Fruit fly (Drosophila melanogaster) whole organism, embryonic: Measurements from ENCODE around the gene loqs.

Source experiments
- ATbp ChIP-seq: fragments of 200-800 bp; sonication (Bioruptor generic); optimal IDR thresholded peaks from 2 replicates; lab custom pipeline; 2017; ENCODE audit warnings: missing biosample characterization, mild to moderate bottlenecking, missing genetic modification characterization, missing genetic modification reagents
- CG1233 ChIP-seq: fragments of 200-800 bp; sonication (Bioruptor generic); optimal IDR thresholded peaks from 4 replicates; lab custom pipeline; 2018; ENCODE audit warnings: missing biosample characterization, mild to moderate bottlenecking, missing genetic modification characterization
- CG14710 ChIP-seq: fragments of 200-800 bp; sonication (Bioruptor generic); optimal IDR thresholded peaks from 3 replicates; lab custom pipeline; 2019; ENCODE audit warnings: missing biosample characterization, mild to moderate bottlenecking, missing genetic modification characterization, moderate library complexity
- CG17328 ChIP-seq: fragments of 200-800 bp; sonication (Bioruptor generic); IDR thresholded peaks from 2 replicates; pipeline ENCODE4 v1.3.6; 2022; ENCODE audit warnings: missing biosample characterization, missing genetic modification characterization
- CG2199 ChIP-seq: fragments of 200-800 bp; sonication (Bioruptor generic); IDR thresholded peaks from 3 replicates; pipeline ENCODE4 v1.3.6; 2022; ENCODE audit warnings: missing biosample characterization, missing genetic modification characterization
- CG3726 ChIP-seq: fragments of 200-800 bp; sonication (Bioruptor generic); IDR thresholded peaks from 3 replicates; pipeline ENCODE4, ENCODE4 v1.3.6; 2022; ENCODE audit warnings: missing biosample characterization, missing genetic modification characterization
- CG4820 ChIP-seq: fragments of 200-800 bp; sonication (Bioruptor generic); optimal IDR thresholded peaks from 3 replicates; lab custom pipeline; 2016; ENCODE audit warnings: missing biosample characterization, missing genetic modification characterization
- CG5953 ChIP-seq: fragments of 200-800 bp; sonication (Bioruptor generic); IDR thresholded peaks from 2 replicates; pipeline ENCODE4 v1.3.6; 2022; ENCODE audit warnings: missing biosample characterization, missing genetic modification characterization
- CG7839 ChIP-seq: fragments of 200-800 bp; sonication (Bioruptor generic); optimal IDR thresholded peaks from 3 replicates; lab custom pipeline; 2018; ENCODE audit warnings: missing biosample characterization, mild to moderate bottlenecking, missing genetic modification characterization, moderate library complexity
- CkIIα-i1 ChIP-seq: fragments of 200-800 bp; sonication (Bioruptor generic); IDR thresholded peaks from 2 replicates; pipeline ENCODE4 v1.3.6; 2022; ENCODE audit warnings: missing biosample characterization, missing genetic modification characterization
- D ChIP-seq, 2 experiments: fragments of 200-800 bp in 1 of 2; fragments of >200 bp in 1 of 2; sonication (Bioruptor generic) in 1 of 2; optimal IDR thresholded peaks; 2 replicates in 1 of 2; 3 replicates in 1 of 2; lab custom pipeline; 2017; ENCODE audit warnings: mild to moderate bottlenecking in 1 of 2, missing biosample characterization in 1 of 2, missing genetic modification characterization in 1 of 2, missing genetic modification reagents in 1 of 2
- Dfd ChIP-seq, 2 experiments: fragments of >200 bp; optimal IDR thresholded peaks; 2 replicates each; lab custom pipeline; 2017; ENCODE audit warnings: missing biosample characterization in 2 of 2, missing genetic modification characterization in 2 of 2
- Dip3 ChIP-seq: fragments of 200-800 bp; sonication (Bioruptor generic); optimal IDR thresholded peaks from 3 replicates; lab custom pipeline; 2016; ENCODE audit warnings: missing biosample characterization, missing genetic modification characterization
- Dll ChIP-seq: fragments of 200-800 bp; sonication (Bioruptor generic); IDR thresholded peaks from 4 replicates; pipeline ENCODE4 v1.3.6; 2022; ENCODE audit warnings: missing biosample characterization, missing genetic modification characterization; ENCODE audit not compliant: partially characterized antibody
- Doc2 ChIP-seq: fragments of 200-800 bp; sonication (Bioruptor generic); IDR thresholded peaks from 2 replicates; pipeline ENCODE4 v1.3.6; 2022; ENCODE audit warnings: missing biosample characterization, missing genetic modification characterization
- Ets97D ChIP-seq: fragments of 200-800 bp; sonication (Bioruptor generic); optimal IDR thresholded peaks from 3 replicates; lab custom pipeline; 2016; ENCODE audit warnings: missing biosample characterization, missing genetic modification characterization
- Hmx ChIP-seq: fragments of 200-800 bp; sonication (Bioruptor generic); optimal IDR thresholded peaks from 2 replicates; lab custom pipeline; 2016; ENCODE audit warnings: missing biosample characterization, missing genetic modification characterization
- Jarid2 ChIP-seq: fragments of 200-800 bp; sonication (Bioruptor generic); optimal IDR thresholded peaks from 3 replicates; lab custom pipeline; 2017; ENCODE audit warnings: mild to moderate bottlenecking, missing biosample characterization, missing genetic modification reagents, missing genetic modification characterization
- Nf-YA ChIP-seq: fragments of 200-800 bp; sonication (Bioruptor generic); IDR thresholded peaks from 2 replicates; pipeline ENCODE4 v1.3.6; 2022; ENCODE audit warnings: missing biosample characterization, missing genetic modification characterization
- Opbp ChIP-seq: fragments of 200-800 bp; sonication (Bioruptor generic); IDR thresholded peaks from 3 replicates; pipeline ENCODE4 v1.3.6; 2022; ENCODE audit warnings: missing biosample characterization, missing genetic modification characterization; ENCODE audit not compliant: partially characterized antibody
- Sox100B ChIP-seq: fragments of 200-800 bp; sonication (Bioruptor generic); optimal IDR thresholded peaks from 3 replicates; lab custom pipeline; 2018; ENCODE audit warnings: missing biosample characterization, mild to moderate bottlenecking, missing genetic modification characterization
- Sry-β ChIP-seq: fragments of 200-800 bp; sonication (Bioruptor generic); optimal IDR thresholded peaks from 2 replicates; lab custom pipeline; 2018; ENCODE audit warnings: missing biosample characterization, mild to moderate bottlenecking, missing genetic modification characterization, moderate library complexity
- Stat92E ChIP-seq, 3 experiments: fragments of >200 bp in 2 of 3; fragments of 200-800 bp in 1 of 3; sonication (Bioruptor generic) in 1 of 3; optimal IDR thresholded peaks; 2 replicates each; lab custom pipeline; 2017 to 2019; ENCODE audit warnings: missing biosample characterization in 3 of 3, missing genetic modification characterization in 3 of 3, mild to moderate bottlenecking in 1 of 3, moderate library complexity in 1 of 3
- TFAM ChIP-seq: fragments of 200-800 bp; sonication (Bioruptor generic); optimal IDR thresholded peaks from 2 replicates; lab custom pipeline; 2017; ENCODE audit warnings: missing biosample characterization, missing genetic modification characterization, inconsistent platforms
- Tbp ChIP-seq: fragments of >200 bp; optimal IDR thresholded peaks from 2 replicates; lab custom pipeline; 2018; ENCODE audit warnings: missing biosample characterization, missing genetic modification characterization
- Vsx1 ChIP-seq: fragments of 200-800 bp; sonication (Bioruptor generic); optimal IDR thresholded peaks from 2 replicates; lab custom pipeline; 2017; ENCODE audit warnings: missing biosample characterization, mild to moderate bottlenecking, missing genetic modification characterization, missing genetic modification reagents
- amos ChIP-seq: fragments of 200-800 bp; sonication (Bioruptor generic); IDR thresholded peaks from 2 replicates; pipeline ENCODE4 v1.3.6; 2022; ENCODE audit warnings: missing biosample characterization, missing genetic modification characterization; ENCODE audit not compliant: partially characterized antibody
- ara ChIP-seq: fragments of 200-800 bp; sonication (Bioruptor generic); IDR thresholded peaks from 2 replicates; pipeline ENCODE4 v1.3.6; 2022; ENCODE audit warnings: missing biosample characterization, missing genetic modification characterization
- bowl ChIP-seq: fragments of 200-800 bp; sonication (Bioruptor generic); IDR thresholded peaks from 2 replicates; pipeline ENCODE4 v1.3.6; 2022; ENCODE audit warnings: missing biosample characterization, missing genetic modification characterization
- cato ChIP-seq: fragments of 200-800 bp; sonication (Bioruptor generic); optimal IDR thresholded peaks from 2 replicates; lab custom pipeline; 2016; ENCODE audit warnings: missing biosample characterization, missing genetic modification characterization, borderline replicate concordance
- crp ChIP-seq, 2 experiments: fragments of 200-800 bp; sonication (Bioruptor generic); optimal IDR thresholded peaks; 2 replicates in 1 of 2; 3 replicates in 1 of 2; lab custom pipeline; 2017; ENCODE audit warnings: missing biosample characterization in 2 of 2, missing genetic modification characterization in 2 of 2, mild to moderate bottlenecking in 1 of 2, moderate library complexity in 1 of 2
- cwo ChIP-seq: fragments of 200-800 bp; sonication (Bioruptor generic); optimal IDR thresholded peaks from 3 replicates; lab custom pipeline; 2017; ENCODE audit warnings: missing biosample characterization, missing genetic modification characterization, mild to moderate bottlenecking, moderate library complexity, missing genetic modification reagents
- fd96Cb ChIP-seq: fragments of 200-800 bp; sonication (Bioruptor generic); optimal IDR thresholded peaks from 2 replicates; lab custom pipeline; 2018; ENCODE audit warnings: missing biosample characterization, mild to moderate bottlenecking, missing genetic modification characterization, moderate library complexity
- ham ChIP-seq: fragments of 200-800 bp; sonication (Bioruptor generic); IDR thresholded peaks from 2 replicates; pipeline ENCODE4 v1.3.6; 2022; ENCODE audit warnings: missing biosample characterization, missing genetic modification characterization
- lab ChIP-seq: fragments of 200-800 bp; sonication (Bioruptor generic); optimal IDR thresholded peaks from 3 replicates; lab custom pipeline; 2017; ENCODE audit warnings: missing biosample characterization, missing genetic modification characterization, mild to moderate bottlenecking, moderate library complexity, missing genetic modification reagents
- lilli ChIP-seq: fragments of 200-800 bp; sonication (Bioruptor generic); optimal IDR thresholded peaks from 3 replicates; lab custom pipeline; 2016; ENCODE audit warnings: missing biosample characterization, missing genetic modification characterization
- lmd ChIP-seq: fragments of 200-800 bp; sonication (Bioruptor generic); IDR thresholded peaks from 2 replicates; pipeline ENCODE4 v1.3.6; 2022; ENCODE audit warnings: missing biosample characterization, missing genetic modification characterization
- nerfin-2 ChIP-seq: fragments of 200-800 bp; sonication (Bioruptor generic); IDR thresholded peaks from 2 replicates; pipeline ENCODE4 v1.3.6; 2022; ENCODE audit warnings: missing biosample characterization, missing genetic modification characterization; ENCODE audit not compliant: partially characterized antibody
- pb ChIP-seq: fragments of 200-800 bp; sonication (Bioruptor generic); optimal IDR thresholded peaks from 3 replicates; lab custom pipeline; 2016; ENCODE audit warnings: missing biosample characterization, missing genetic modification characterization
- prd ChIP-seq, 3 experiments: fragments of >200 bp in 2 of 3; fragments of 200-800 bp in 1 of 3; sonication (Bioruptor generic) in 1 of 3; optimal IDR thresholded peaks in 2 of 3; IDR thresholded peaks in 1 of 3; 2 replicates in 2 of 3; 3 replicates in 1 of 3; pipeline versions ENCODE4 v1.3.6 to Lab custom; 2017 to 2022; ENCODE audit warnings: missing biosample characterization in 1 of 3, missing genetic modification characterization in 1 of 3
- pum ChIP-seq: fragments of 200-800 bp; sonication (Bioruptor generic); optimal IDR thresholded peaks from 2 replicates; lab custom pipeline; 2016; ENCODE audit warnings: missing biosample characterization, missing genetic modification characterization
- run ChIP-seq: fragments of 200-800 bp; sonication (Bioruptor generic); optimal IDR thresholded peaks from 3 replicates; lab custom pipeline; 2018; ENCODE audit warnings: missing biosample characterization, mild to moderate bottlenecking, missing genetic modification characterization
- slp2 ChIP-seq: fragments of 200-800 bp; sonication (Bioruptor generic); optimal IDR thresholded peaks from 2 replicates; lab custom pipeline; 2016; ENCODE audit warnings: missing biosample characterization, missing genetic modification characterization
- tgo ChIP-seq: fragments of 200-800 bp; sonication (Bioruptor generic); IDR thresholded peaks from 3 replicates; pipeline ENCODE4 v1.3.6; 2022; ENCODE audit warnings: missing biosample characterization, missing genetic modification characterization
- tna ChIP-seq: fragments of 200-800 bp; sonication (Bioruptor generic); IDR thresholded peaks from 2 replicates; pipeline ENCODE4 v1.3.6; 2022; ENCODE audit warnings: missing biosample characterization, missing genetic modification characterization; ENCODE audit not compliant: partially characterized antibody
- z ChIP-seq: fragments of 200-800 bp; sonication (Bioruptor generic); IDR thresholded peaks from 3 replicates; pipeline ENCODE4 v1.3.6; 2022; ENCODE audit warnings: missing biosample characterization, missing genetic modification characterization

Gene loqs

dm6 chr2L:13373435-13374242, 8.8 kb upstream of the loqs start, which contains the start of the genes Bdp1 and CG6565 (continued):
- peak; percentile 75 for TF ChIP-seq TFAM
- TF ChIP-seq pb (GFP tag; lab: Kevin White, UChicago): peak; percentile 97
- TF ChIP-seq CG1233: peak; percentile 96
- peak; percentile 92 for TF ChIP-seq ara (GFP tag; lab: Robert Waterston, UW)
- peak; percentile 93 for TF ChIP-seq Hmx (GFP tag; lab: Kevin White, UChicago)
- TF ChIP-seq lab (GFP tag; lab: Kevin White, UChicago): peak; percentile 97
- TF ChIP-seq fd96Cb (tag; lab: Kevin White, UChicago): peak; percentile 97
- 0 out of 3 replicates have a peak, but pooled peaks have one; percentile 34 for TF ChIP-seq z (GFP tag; lab: Robert Waterston, UW)
- peak; percentile 88 for TF ChIP-seq Sry-β (GFP tag; lab: Kevin White, UChicago)
- TF ChIP-seq cato (GFP tag; lab: Kevin White, UChicago): peak; percentile 98
- peak; percentile 68; the same call in 1 of the 2 replicates for TF ChIP-seq bowl (GFP tag; lab: Robert Waterston, UW)
- no peak for TF ChIP-seq prd (optimal IDR thresholded peaks at IDR 0.05; lab: Kevin White, UChicago)
- TF ChIP-seq prd (GFP tag; IDR thresholded peaks at IDR 0.05; lab: Robert Waterston, UW): peak; percentile 98
- no peak for TF ChIP-seq Dfd (GFP tag; optimal IDR thresholded peaks at IDR 0.05; lab: Kevin White, UChicago)
- TF ChIP-seq Dip3 (GFP tag; lab: Kevin White, UChicago): peak; percentile 99
- TF ChIP-seq Sox100B (GFP tag; lab: Kevin White, UChicago): peak; percentile 98
- peak; percentile 76; the same call in 1 of the 2 replicates for TF ChIP-seq CG5953
- TF ChIP-seq cwo (GFP tag; lab: Kevin White, UChicago): peak; percentile 92
- 0 out of 2 replicates have a peak, but pooled peaks have one; percentile 10 for TF ChIP-seq amos
- TF ChIP-seq ATbp (GFP tag; lab: Kevin White, UChicago): peak; percentile 91
- peak; percentile 99 for TF ChIP-seq lilli (GFP tag; lab: Kevin White, UChicago)
- TF ChIP-seq Doc2 (GFP tag; lab: Robert Waterston, UW): peak; percentile 91
- no peak for TF ChIP-seq Opbp (GFP tag; lab: Robert Waterston, UW)
- TF ChIP-seq Tbp: no peak
- TF ChIP-seq tgo (GFP tag; lab: Robert Waterston, UW): peak; percentile 97
- peak; percentile 97 for TF ChIP-seq CG7839 (tag; lab: Kevin White, UChicago)
- peak; percentile 99 for TF ChIP-seq slp2 (GFP tag; lab: Kevin White, UChicago)
- TF ChIP-seq D (optimal IDR thresholded peaks at IDR 0.05; lab: Kevin White, UChicago): no peak
- peak; percentile 96 for TF ChIP-seq D (GFP tag; optimal IDR thresholded peaks at IDR 0.05; lab: Kevin White, UChicago)
- peak; percentile 95 for TF ChIP-seq Ets97D (GFP tag; lab: Kevin White, UChicago)
- TF ChIP-seq Dll (GFP tag; lab: Robert Waterston, UW): 0 out of 4 replicates have a peak, but pooled peaks have one; percentile 29
- peak; percentile 87 for TF ChIP-seq Vsx1 (GFP tag; lab: Kevin White, UChicago)
- TF ChIP-seq crp (GFP tag; optimal IDR thresholded peaks at IDR 0.05; lab: Kevin White, UChicago): peak; percentile 8 to 76
- TF ChIP-seq CG2199: peak; percentile 73; the same call in 1 of the 3 replicates
- no peak for TF ChIP-seq tna (GFP tag; lab: Robert Waterston, UW)
- no peak for TF ChIP-seq nerfin-2 (GFP tag; lab: Robert Waterston, UW)
- TF ChIP-seq lmd (GFP tag; lab: Robert Waterston, UW): peak; percentile 98
- peak; percentile 80 for TF ChIP-seq Nf-YA (GFP tag; lab: Robert Waterston, UW)
- TF ChIP-seq CG4820 (GFP tag; lab: Kevin White, UChicago): peak; percentile 97
- TF ChIP-seq ham (GFP tag; lab: Robert Waterston, UW): peak; percentile 81
- peak; percentile 90 for TF ChIP-seq CG17328 (GFP tag; lab: Robert Waterston, UW)
- TF ChIP-seq Stat92E (GFP tag; optimal IDR thresholded peaks at IDR 0.05; lab: Kevin White, UChicago): peak in 1 of 3 experiments; percentile 55
- TF ChIP-seq CkIIα-i1 (GFP tag; lab: Robert Waterston, UW): peak; percentile 67; the same call in 1 of the 2 replicates
- no peak for TF ChIP-seq Jarid2 (GFP tag; lab: Kevin White, UChicago)
- TF ChIP-seq run (tag; lab: Kevin White, UChicago): peak; percentile 82
- TF ChIP-seq CG14710 (tag; lab: Kevin White, UChicago): peak; percentile 98
- TF ChIP-seq CG3726: peak; percentile 89; the same call in 2 of the 3 replicates
- peak; percentile 99 for TF ChIP-seq pum
